Worm (Caenorhabditis elegans) whole organism, L3 larva: ENCODE data around the gene saps-1.

Experiments
- ama-1 ChIP-seq: fragments of 150-350 bp; optimal IDR thresholded peaks from 2 replicates; lab custom pipeline; 2018
- nhr-237 ChIP-seq: fragments of 150-350 bp; optimal IDR thresholded peaks from 2 replicates; lab custom pipeline; 2014; ENCODE audit warnings: missing biosample characterization, missing genetic modification characterization
- nhr-77 ChIP-seq: fragments of 150-350 bp; optimal IDR thresholded peaks from 2 replicates; lab custom pipeline; 2014; ENCODE audit warnings: missing biosample characterization, missing genetic modification characterization
- pqm-1 ChIP-seq: fragments of 150-350 bp; optimal IDR thresholded peaks from 2 replicates; lab custom pipeline; 2017; ENCODE audit warnings: missing biosample characterization, missing genetic modification characterization, inconsistent platforms
- tbx-2 ChIP-seq: sonication (generic microtip); optimal IDR thresholded peaks from 2 replicates; lab custom pipeline; 2016; ENCODE audit warnings: mild to moderate bottlenecking, missing genetic modification characterization, missing compliant biosample characterization

ce11 chrII:11336163-11336562 lies 38.7 kb downstream of the saps-1 start:
- TF ChIP-seq pqm-1 (tag; lab: Kevin White, UChicago) (no peak), nhr-237 (tag; lab: Kevin White, UChicago) (no peak), ama-1 (lab: Kevin White, UChicago) (no peak), nhr-77 (tag; lab: Kevin White, UChicago) (no peak), tbx-2 (tag; lab: Kevin White, UChicago) (peak; percentile 33)
